Fruit fly (Drosophila melanogaster) whole organism, prepupa: Measurements from ENCODE around the gene CG11674.

ENCODE experiments used
- Blimp-1 ChIP-seq: fragments of 200-800 bp; sonication (Bioruptor generic); optimal IDR thresholded peaks from 3 replicates; lab custom pipeline; 2017; ENCODE audit warnings: missing biosample characterization, missing genetic modification characterization, mild to moderate bottlenecking, moderate library complexity, missing genetic modification reagents
- CG32006 ChIP-seq: fragments of 200-800 bp; sonication (Bioruptor generic); optimal IDR thresholded peaks from 3 replicates; lab custom pipeline; 2017; ENCODE audit warnings: missing biosample characterization, mild to moderate bottlenecking, missing genetic modification characterization
- CG6276 ChIP-seq: fragments of 200-800 bp; sonication (Bioruptor generic); optimal IDR thresholded peaks from 2 replicates; lab custom pipeline; 2017; ENCODE audit warnings: missing biosample characterization, mild to moderate bottlenecking, missing genetic modification characterization
- OdsH ChIP-seq: fragments of 200-800 bp; sonication (Bioruptor generic); optimal IDR thresholded peaks from 3 replicates; lab custom pipeline; 2016; ENCODE audit warnings: missing biosample characterization, missing genetic modification characterization
- cyc ChIP-seq: fragments of 200-800 bp; sonication (Bioruptor generic); optimal IDR thresholded peaks from 3 replicates; lab custom pipeline; 2016; ENCODE audit warnings: missing biosample characterization, missing genetic modification characterization

dm6 chrX:14180728-14181127 lies 45.0 kb downstream of the CG11674 start, which contains the start of gene CG11584:
- TF ChIP-seq cyc (GFP tag; lab: Kevin White, UChicago) (no peak), CG6276 (GFP tag; lab: Kevin White, UChicago) (no peak), Blimp-1 (GFP tag; lab: Kevin White, UChicago) (no peak), OdsH (GFP tag; lab: Kevin White, UChicago) (no peak), CG32006 (GFP tag; lab: Kevin White, UChicago) (no peak)
